Worm (Caenorhabditis elegans) whole organism, mixed stage, embryonic: ENCODE results near the gene T25B9.11.

Experiments
- elt-1 ChIP-seq: sonication (generic microtip); optimal IDR thresholded peaks from 2 replicates; lab custom pipeline; 2017; ENCODE audit warnings: missing genetic modification characterization, mild to moderate bottlenecking, missing compliant biosample characterization, antibody characterized with exemption, moderate library complexity, borderline replicate concordance; ENCODE audit not compliant: insufficient read depth
- hlh-1 ChIP-seq: fragments of 150-350 bp; optimal IDR thresholded peaks from 2 replicates; lab custom pipeline; 2014; ENCODE audit warnings: missing biosample characterization, missing genetic modification reagents, missing genetic modification characterization
- lsy-2 ChIP-seq: fragments of 150-350 bp; optimal IDR thresholded peaks from 2 replicates; lab custom pipeline; 2014; ENCODE audit warnings: missing biosample characterization, missing genetic modification characterization
- mep-1 ChIP-seq: fragments of 150-350 bp; optimal IDR thresholded peaks from 2 replicates; lab custom pipeline; 2017; ENCODE audit warnings: missing biosample characterization, missing genetic modification reagents, missing genetic modification characterization, inconsistent platforms
- nhr-76 ChIP-seq: sonication (generic microtip); optimal IDR thresholded peaks from 2 replicates; lab custom pipeline; 2017; ENCODE audit warnings: missing biosample characterization, missing genetic modification characterization
- pha-4 ChIP-seq: fragments of 150-350 bp; optimal IDR thresholded peaks from 2 replicates; lab custom pipeline; 2018; ENCODE audit warnings: missing biosample characterization, missing genetic modification reagents, missing genetic modification characterization
- unc-39 ChIP-seq: fragments of 150-350 bp; optimal IDR thresholded peaks from 2 replicates; lab custom pipeline; 2014; ENCODE audit warnings: missing biosample characterization, missing genetic modification characterization

- TF ChIP-seq hlh-1 (no peak), mep-1 (tag; lab: Kevin White, UChicago) (no peak), lsy-2 (no peak), unc-39 (no peak), elt-1 (tag; lab: Kevin White, UChicago) (no peak), nhr-76 (tag; lab: Kevin White, UChicago) (no peak), pha-4 (tag; lab: Kevin White, UChicago) (no peak)
These were observed 47.8 kb downstream of the T25B9.11 start, which contains the start of gene miz-1 for ce11 chrIV:10812099-10812498.
